Fruit fly (Drosophila melanogaster) whole organism, embryonic: ENCODE results near the gene CG31883.

Source experiments
- Ada2b ChIP-seq: fragments of 200-800 bp; sonication (Bioruptor generic); IDR thresholded peaks from 2 replicates; pipeline ENCODE4 v1.3.6; 2022; ENCODE audit warnings: missing biosample characterization, missing genetic modification characterization
- B-H2 ChIP-seq: fragments of 200-800 bp; sonication (Bioruptor generic); optimal IDR thresholded peaks from 2 replicates; lab custom pipeline; 2018; ENCODE audit warnings: missing biosample characterization, mild to moderate bottlenecking, missing genetic modification characterization
- Bteb2 ChIP-seq: fragments of 200-800 bp; sonication (Bioruptor generic); optimal IDR thresholded peaks from 2 replicates; lab custom pipeline; 2016; ENCODE audit warnings: missing biosample characterization, missing genetic modification characterization
- CG10462 ChIP-seq: fragments of 200-800 bp; sonication (Bioruptor generic); optimal IDR thresholded peaks from 2 replicates; lab custom pipeline; 2016; ENCODE audit warnings: missing biosample characterization, missing genetic modification characterization
- CG10654 ChIP-seq: fragments of 200-800 bp; sonication (Bioruptor generic); optimal IDR thresholded peaks from 2 replicates; lab custom pipeline; 2016; ENCODE audit warnings: missing biosample characterization, missing genetic modification characterization
- CG13624 ChIP-seq: fragments of 200-800 bp; sonication (Bioruptor generic); optimal IDR thresholded peaks from 2 replicates; lab custom pipeline; 2016; ENCODE audit warnings: missing biosample characterization, missing genetic modification characterization
- CG14014 ChIP-seq: fragments of 200-800 bp; sonication (Bioruptor generic); IDR thresholded peaks from 2 replicates; pipeline ENCODE4 v1.3.6; 2022; ENCODE audit warnings: missing biosample characterization, missing genetic modification characterization
- CG1603 ChIP-seq: fragments of 200-800 bp; sonication (Bioruptor generic); optimal IDR thresholded peaks from 2 replicates; lab custom pipeline; 2019; ENCODE audit warnings: missing biosample characterization, mild to moderate bottlenecking, missing genetic modification characterization, moderate library complexity
- CG18619 ChIP-seq: fragments of 200-800 bp; sonication (Bioruptor generic); optimal IDR thresholded peaks from 3 replicates; lab custom pipeline; 2017; ENCODE audit warnings: missing biosample characterization, mild to moderate bottlenecking, missing genetic modification characterization
- CG2678 ChIP-seq: fragments of 200-800 bp; sonication (Bioruptor generic); optimal IDR thresholded peaks from 3 replicates; lab custom pipeline; 2019; ENCODE audit warnings: missing biosample characterization, mild to moderate bottlenecking, missing genetic modification characterization, moderate library complexity
- CG3281 ChIP-seq: fragments of 200-800 bp; sonication (Bioruptor generic); optimal IDR thresholded peaks from 3 replicates; lab custom pipeline; 2017; ENCODE audit warnings: missing biosample characterization, mild to moderate bottlenecking, missing genetic modification characterization
- CG34422 ChIP-seq: fragments of 200-800 bp; sonication (Bioruptor generic); IDR thresholded peaks from 3 replicates; pipeline ENCODE4 v1.3.6; 2022; ENCODE audit warnings: missing biosample characterization, missing genetic modification characterization
- CG3726 ChIP-seq: fragments of 200-800 bp; sonication (Bioruptor generic); IDR thresholded peaks from 3 replicates; pipeline ENCODE4, ENCODE4 v1.3.6; 2022; ENCODE audit warnings: missing biosample characterization, missing genetic modification characterization
- CG4424 ChIP-seq: fragments of 200-800 bp; sonication (Bioruptor generic); optimal IDR thresholded peaks from 3 replicates; lab custom pipeline; 2016; ENCODE audit warnings: missing biosample characterization, missing genetic modification characterization
- CG4820 ChIP-seq: fragments of 200-800 bp; sonication (Bioruptor generic); optimal IDR thresholded peaks from 3 replicates; lab custom pipeline; 2016; ENCODE audit warnings: missing biosample characterization, missing genetic modification characterization
- CG6854 ChIP-seq: fragments of 200-800 bp; sonication (Bioruptor generic); optimal IDR thresholded peaks from 3 replicates; lab custom pipeline; 2017; ENCODE audit warnings: missing biosample characterization, mild to moderate bottlenecking, missing genetic modification characterization
- CG7271 ChIP-seq: fragments of 200-800 bp; sonication (Bioruptor generic); optimal IDR thresholded peaks from 2 replicates; lab custom pipeline; 2018; ENCODE audit warnings: missing biosample characterization, mild to moderate bottlenecking, missing genetic modification characterization, moderate library complexity
- CG7928 ChIP-seq: fragments of 200-800 bp; sonication (Bioruptor generic); optimal IDR thresholded peaks from 2 replicates; lab custom pipeline; 2017; ENCODE audit warnings: missing biosample characterization, mild to moderate bottlenecking, missing genetic modification characterization
- CG8089 ChIP-seq: fragments of 200-800 bp; sonication (Bioruptor generic); optimal IDR thresholded peaks from 3 replicates; lab custom pipeline; 2016; ENCODE audit warnings: missing biosample characterization, missing genetic modification characterization
- CG9215 ChIP-seq: fragments of 200-800 bp; sonication (Bioruptor generic); IDR thresholded peaks from 2 replicates; pipeline ENCODE4 v1.3.6; 2022; ENCODE audit warnings: missing biosample characterization, missing genetic modification characterization
- D19A ChIP-seq: fragments of 200-800 bp; optimal IDR thresholded peaks from 3 replicates; lab custom pipeline; 2019; ENCODE audit warnings: missing biosample characterization, mild to moderate bottlenecking, missing genetic modification characterization, moderate library complexity
- Drgx ChIP-seq: fragments of 200-800 bp; sonication (Bioruptor generic); IDR thresholded peaks from 2 replicates; pipeline ENCODE4 v1.3.6; 2022; ENCODE audit warnings: missing biosample characterization, missing genetic modification characterization
- Eip74EF ChIP-seq, 2 experiments: fragments of 200-800 bp in 1 of 2; fragments of >200 bp in 1 of 2; sonication (Bioruptor generic) in 1 of 2; optimal IDR thresholded peaks; 2 replicates each; lab custom pipeline; 2017 to 2019; ENCODE audit warnings: missing biosample characterization in 2 of 2, missing genetic modification characterization in 2 of 2, mild to moderate bottlenecking in 1 of 2, moderate library complexity in 1 of 2
- HLHmδ ChIP-seq: fragments of 200-800 bp; sonication (Bioruptor generic); optimal IDR thresholded peaks from 2 replicates; lab custom pipeline; 2018; ENCODE audit warnings: missing biosample characterization, mild to moderate bottlenecking, missing genetic modification characterization, moderate library complexity
- Nf-YA ChIP-seq: fragments of 200-800 bp; sonication (Bioruptor generic); IDR thresholded peaks from 2 replicates; pipeline ENCODE4 v1.3.6; 2022; ENCODE audit warnings: missing biosample characterization, missing genetic modification characterization
- Optix ChIP-seq: fragments of 200-800 bp; sonication (Bioruptor generic); IDR thresholded peaks from 3 replicates; pipeline ENCODE4 v1.3.6; 2022; ENCODE audit warnings: missing biosample characterization, missing genetic modification characterization
- Rfx ChIP-seq: fragments of 200-800 bp; sonication (Bioruptor generic); IDR thresholded peaks from 2 replicates; pipeline ENCODE4 v1.3.6; 2022; ENCODE audit warnings: missing biosample characterization, missing genetic modification characterization
- Spps ChIP-seq: fragments of 200-800 bp; sonication (Bioruptor generic); optimal IDR thresholded peaks from 2 replicates; lab custom pipeline; 2018; ENCODE audit warnings: missing biosample characterization, mild to moderate bottlenecking, missing genetic modification characterization
- Sry-δ ChIP-seq: fragments of 200-800 bp; sonication (Bioruptor generic); optimal IDR thresholded peaks from 2 replicates; lab custom pipeline; 2016; ENCODE audit warnings: missing biosample characterization, missing genetic modification characterization
- cas ChIP-seq: fragments of 200-800 bp; sonication (Bioruptor generic); IDR thresholded peaks from 2 replicates; pipeline ENCODE4 v1.3.6; 2022; ENCODE audit warnings: missing biosample characterization, missing genetic modification characterization
- cato ChIP-seq: fragments of 200-800 bp; sonication (Bioruptor generic); optimal IDR thresholded peaks from 2 replicates; lab custom pipeline; 2016; ENCODE audit warnings: missing biosample characterization, missing genetic modification characterization, borderline replicate concordance
- cg ChIP-seq: fragments of 200-800 bp; sonication (Bioruptor generic); optimal IDR thresholded peaks from 3 replicates; lab custom pipeline; 2019; ENCODE audit warnings: missing biosample characterization, mild to moderate bottlenecking, missing genetic modification characterization, moderate library complexity
- crp ChIP-seq, 2 experiments: fragments of 200-800 bp; sonication (Bioruptor generic); optimal IDR thresholded peaks; 2 replicates in 1 of 2; 3 replicates in 1 of 2; lab custom pipeline; 2017; ENCODE audit warnings: missing biosample characterization in 2 of 2, missing genetic modification characterization in 2 of 2, mild to moderate bottlenecking in 1 of 2, moderate library complexity in 1 of 2
- esg ChIP-seq: fragments of 200-800 bp; sonication (Bioruptor generic); conservative IDR thresholded peaks from 2 replicates; pipeline ENCODE4 v1.3.6; 2022; ENCODE audit warnings: missing biosample characterization, missing genetic modification characterization
- fd64A ChIP-seq: fragments of 200-800 bp; sonication (Bioruptor generic); optimal IDR thresholded peaks from 3 replicates; lab custom pipeline; 2018; ENCODE audit warnings: missing biosample characterization, mild to moderate bottlenecking, missing genetic modification characterization
- gcm2 ChIP-seq: fragments of 200-800 bp; sonication (Bioruptor generic); optimal IDR thresholded peaks from 2 replicates; lab custom pipeline; 2016; ENCODE audit warnings: missing biosample characterization, missing genetic modification characterization
- hkb ChIP-seq, 2 experiments: fragments of 200-800 bp in 1 of 2; fragments of >200 bp in 1 of 2; sonication (Bioruptor generic) in 1 of 2; IDR thresholded peaks in 1 of 2; optimal IDR thresholded peaks in 1 of 2; 2 replicates each; pipeline versions ENCODE4 v1.3.6 to Lab custom; 2017 to 2022; ENCODE audit warnings: missing biosample characterization in 1 of 2, missing genetic modification characterization in 1 of 2
- lov ChIP-seq, 2 experiments: fragments of 200-800 bp in 1 of 2; fragments of >200 bp in 1 of 2; sonication (Bioruptor generic) in 1 of 2; IDR thresholded peaks in 1 of 2; optimal IDR thresholded peaks in 1 of 2; 2 replicates in 1 of 2; 3 replicates in 1 of 2; pipeline versions ENCODE4 v1.3.6 to Lab custom; 2017 to 2022; ENCODE audit warnings: missing biosample characterization in 1 of 2, missing genetic modification characterization in 1 of 2
- mld ChIP-seq: fragments of 200-800 bp; sonication (Bioruptor generic); IDR thresholded peaks from 3 replicates; pipeline ENCODE4 v1.3.6; 2022; ENCODE audit warnings: missing biosample characterization, missing genetic modification characterization; ENCODE audit not compliant: partially characterized antibody
- nerfin-1 ChIP-seq: fragments of 200-800 bp; sonication (Bioruptor generic); optimal IDR thresholded peaks from 3 replicates; lab custom pipeline; 2019; ENCODE audit warnings: missing biosample characterization, mild to moderate bottlenecking, missing genetic modification characterization, moderate library complexity
- pan ChIP-seq, 4 experiments: fragments of >200 bp in 3 of 4; fragments of 200-800 bp in 1 of 4; sonication (Bioruptor generic) in 1 of 4; optimal IDR thresholded peaks in 3 of 4; IDR thresholded peaks in 1 of 4; 2 replicates each; pipeline versions ENCODE4 v1.3.6 to Lab custom; 2017 to 2022; ENCODE audit warnings: missing biosample characterization in 2 of 4, missing genetic modification characterization in 2 of 4, mixed read lengths in 1 of 4
- ranshi ChIP-seq: fragments of 200-800 bp; sonication (Bioruptor generic); IDR thresholded peaks from 2 replicates; pipeline ENCODE4 v1.3.6; 2022; ENCODE audit warnings: missing biosample characterization, missing genetic modification characterization
- repo ChIP-seq: fragments of 200-800 bp; sonication (Bioruptor generic); optimal IDR thresholded peaks from 2 replicates; lab custom pipeline; 2016; ENCODE audit warnings: missing biosample characterization, missing genetic modification characterization
- run ChIP-seq: fragments of 200-800 bp; sonication (Bioruptor generic); optimal IDR thresholded peaks from 3 replicates; lab custom pipeline; 2018; ENCODE audit warnings: missing biosample characterization, mild to moderate bottlenecking, missing genetic modification characterization
- sim ChIP-seq: fragments of 200-800 bp; sonication (Bioruptor generic); IDR thresholded peaks from 2 replicates; pipeline ENCODE4 v1.3.6; 2022; ENCODE audit warnings: missing biosample characterization, missing genetic modification characterization
- sisA ChIP-seq: fragments of 200-800 bp; sonication (Bioruptor generic); IDR thresholded peaks from 2 replicates; pipeline ENCODE4 v1.3.6; 2022; ENCODE audit warnings: missing biosample characterization, missing genetic modification characterization
- unpg ChIP-seq: fragments of 200-800 bp; sonication (Bioruptor generic); optimal IDR thresholded peaks from 3 replicates; lab custom pipeline; 2018; ENCODE audit warnings: missing biosample characterization, mild to moderate bottlenecking, missing genetic modification characterization, moderate library complexity

The CG31883 gene

dm6 chr2L:9502786-9503443, 25.4 kb upstream of the CG31883 start (continued):
- peak; percentile 85 for TF ChIP-seq Ada2b (GFP tag; lab: Robert Waterston, UW)
- peak; percentile 53; the same call in 1 of the 2 replicates for TF ChIP-seq cas (GFP tag; lab: Robert Waterston, UW)
- TF ChIP-seq CG8089 (GFP tag; lab: Kevin White, UChicago): no peak
- TF ChIP-seq mld (GFP tag; lab: Robert Waterston, UW): no peak
- TF ChIP-seq CG1603 (tag; lab: Kevin White, UChicago): no peak
- TF ChIP-seq repo: no peak
- TF ChIP-seq nerfin-1 (tag; lab: Kevin White, UChicago): no peak
- TF ChIP-seq lov (optimal IDR thresholded peaks at IDR 0.05; lab: Kevin White, UChicago): no peak
- TF ChIP-seq lov (GFP tag; IDR thresholded peaks at IDR 0.05; lab: Robert Waterston, UW): 0 out of 3 replicates have a peak, but pooled peaks have one; percentile 55
- no peak for TF ChIP-seq pan (optimal IDR thresholded peaks at IDR 0.05; lab: Kevin White, UChicago)
- TF ChIP-seq pan (GFP tag; optimal IDR thresholded peaks at IDR 0.05 in 1 of 2, IDR thresholded peaks at IDR 0.05 in 1 of 2): peak in 1 of 2 experiments; percentile 89
- peak; percentile 67 for TF ChIP-seq Nf-YA (GFP tag; lab: Robert Waterston, UW)
- peak; percentile 83 for TF ChIP-seq Rfx (GFP tag; lab: Robert Waterston, UW)
- TF ChIP-seq Bteb2 (GFP tag; lab: Kevin White, UChicago): peak; percentile 63
- TF ChIP-seq CG14014 (GFP tag; lab: Robert Waterston, UW): peak; percentile 77
- TF ChIP-seq Eip74EF (GFP tag; optimal IDR thresholded peaks at IDR 0.05; lab: Kevin White, UChicago): peak in 1 of 2 experiments; percentile 44
- no peak for TF ChIP-seq Spps (tag; lab: Kevin White, UChicago)
- no peak for TF ChIP-seq hkb (optimal IDR thresholded peaks at IDR 0.05; lab: Kevin White, UChicago)
- TF ChIP-seq hkb (GFP tag; IDR thresholded peaks at IDR 0.05; lab: Robert Waterston, UW): peak; percentile 92
- TF ChIP-seq Optix (GFP tag; lab: Robert Waterston, UW): peak; percentile 53; the same call in 1 of the 3 replicates
- TF ChIP-seq run (tag; lab: Kevin White, UChicago): peak; percentile 46
- 0 out of 2 replicates have a peak, but pooled peaks have one; percentile 29 for TF ChIP-seq sim
- no peak for TF ChIP-seq Sry-δ (GFP tag; lab: Kevin White, UChicago)
- TF ChIP-seq esg (GFP tag; lab: Robert Waterston, UW): peak; percentile 40
- TF ChIP-seq cato (GFP tag; lab: Kevin White, UChicago): peak; percentile 23
- peak; percentile 76; the same call in 1 of the 3 replicates for TF ChIP-seq CG3726 (GFP tag; lab: Robert Waterston, UW)
- TF ChIP-seq ranshi (GFP tag; lab: Robert Waterston, UW): peak; percentile 76; the same call in 1 of the 2 replicates
- no peak for TF ChIP-seq CG3281 (GFP tag; lab: Kevin White, UChicago)
- TF ChIP-seq CG6854 (GFP tag; lab: Kevin White, UChicago): peak; percentile 5
- peak; percentile 59 for TF ChIP-seq CG18619 (GFP tag; lab: Kevin White, UChicago)
- no peak for TF ChIP-seq CG10654
- peak; percentile 43; the same call in 1 of the 2 replicates for TF ChIP-seq Drgx
- TF ChIP-seq unpg: peak; percentile 80
- peak; percentile 47 for TF ChIP-seq CG4424 (GFP tag; lab: Kevin White, UChicago)
- no peak for TF ChIP-seq fd64A (GFP tag; lab: Kevin White, UChicago)
- TF ChIP-seq D19A (tag; lab: Kevin White, UChicago): peak; percentile 64
- peak; percentile 49 for TF ChIP-seq CG10462 (GFP tag; lab: Kevin White, UChicago)
- no peak for TF ChIP-seq gcm2 (GFP tag; lab: Kevin White, UChicago)
- peak in 1 of 2 experiments; percentile 4 for TF ChIP-seq crp (GFP tag; optimal IDR thresholded peaks at IDR 0.05; lab: Kevin White, UChicago)
- TF ChIP-seq CG4820: peak; percentile 26
- TF ChIP-seq CG7928 (GFP tag; lab: Kevin White, UChicago): peak; percentile 1
- no peak for TF ChIP-seq CG7271 (tag; lab: Kevin White, UChicago)
- no peak for TF ChIP-seq B-H2 (GFP tag; lab: Kevin White, UChicago)
- TF ChIP-seq HLHmδ: no peak
- peak; percentile 75 for TF ChIP-seq CG2678
- peak; percentile 77 for TF ChIP-seq CG34422 (GFP tag; lab: Robert Waterston, UW)
- TF ChIP-seq sisA (GFP tag; lab: Robert Waterston, UW): peak; percentile 79
- no peak for TF ChIP-seq cg (GFP tag; lab: Kevin White, UChicago)
- no peak for TF ChIP-seq CG9215 (GFP tag; lab: Robert Waterston, UW)
- TF ChIP-seq CG13624 (GFP tag; lab: Kevin White, UChicago): no peak
